Worm (Caenorhabditis elegans): ENCODE data around the gene srv-27.

The srv-27 gene

ce11 chrIV:6271923-6272322 is 26.2 kb downstream of the srv-27 start, which contains the start of gene srv-31:
TSS of gene srv-31 (minus strand) at chrIV:6272023.
- no peak for TF ChIP-seq mdl-1 (tag; optimal IDR thresholded peaks at IDR 0.05)
- TF ChIP-seq unc-62 (GFP tag; optimal IDR thresholded peaks at IDR 0.05) = no peak
- no peak for TF ChIP-seq crh-2 (tag; optimal IDR thresholded peaks at IDR 0.05)
- no peak for TF ChIP-seq sem-4 (tag; optimal IDR thresholded peaks at IDR 0.05)

ce11 chrIV:6269346-6269745 is 28.8 kb downstream of the srv-27 start, which contains the start of gene srv-30:
TSS of gene srv-30 (minus strand) at chrIV:6269446.
- TF ChIP-seq elt-1 (tag; optimal IDR thresholded peaks at IDR 0.05) (no peak), mdl-1 (tag; optimal IDR thresholded peaks at IDR 0.05) (no peak), ceh-16 (tag; optimal IDR thresholded peaks at IDR 0.05) (no peak), dmd-4 (tag; optimal IDR thresholded peaks at IDR 0.05) (no peak), nhr-77 (tag; optimal IDR thresholded peaks at IDR 0.05) (no peak), F13H6.1 (tag; optimal IDR thresholded peaks at IDR 0.05) (no peak), mab-5 (tag; optimal IDR thresholded peaks at IDR 0.05) (no peak), nhr-25 (tag; optimal IDR thresholded peaks at IDR 0.05) (no peak), crh-2 (tag; optimal IDR thresholded peaks at IDR 0.05) (no peak)

- no peak for TF ChIP-seq lin-39 (tag; optimal IDR thresholded peaks at IDR 0.05)
- TF ChIP-seq ama-1 (optimal IDR thresholded peaks at IDR 0.05) = no peak
- no peak for TF ChIP-seq sma-9 (GFP tag; optimal IDR thresholded peaks at IDR 0.05)
- no peak for TF ChIP-seq sma-9 (tag; optimal IDR thresholded peaks at IDR 0.05)
- no peak for TF ChIP-seq unc-62 (GFP tag; optimal IDR thresholded peaks at IDR 0.05)
- no peak for TF ChIP-seq R02D3.7 (tag; optimal IDR thresholded peaks at IDR 0.05)
- no peak for TF ChIP-seq peb-1 (tag; optimal IDR thresholded peaks at IDR 0.05)
- TF ChIP-seq ceh-82 (tag; optimal IDR thresholded peaks at IDR 0.05) = no peak
- TF ChIP-seq snpc-4 (tag; optimal IDR thresholded peaks at IDR 0.05) = no peak
- TF ChIP-seq ceh-16 (tag; optimal IDR thresholded peaks at IDR 0.05) = no peak
Measured at ce11 chrIV:6266499-6266898, 31.7 kb downstream of the srv-27 start, which contains the start of gene srv-29. TSS of gene srv-29 (minus strand) at chrIV:6266599.

ce11 chrIV:6263244-6263643 is 34.9 kb downstream of the srv-27 start, which contains the start of gene srv-28:
TSS of gene srv-28 (minus strand) at chrIV:6263344.
- TF ChIP-seq ZK546.5 (tag; optimal IDR thresholded peaks at IDR 0.05) (no peak), ztf-4 (tag; optimal IDR thresholded peaks at IDR 0.05) (no peak), zag-1 (tag; optimal IDR thresholded peaks at IDR 0.05) (no peak), sem-4 (tag; optimal IDR thresholded peaks at IDR 0.05) (no peak), nhr-129 (tag; optimal IDR thresholded peaks at IDR 0.05) (no peak), mab-5 (tag; optimal IDR thresholded peaks at IDR 0.05) (no peak), unc-55 (GFP tag; optimal IDR thresholded peaks at IDR 0.05) (no peak), elt-3 (tag; optimal IDR thresholded peaks at IDR 0.05) (no peak), ztf-1 (GFP tag; conservative IDR thresholded peaks at IDR 0.05) (no peak), nhr-6 (tag; optimal IDR thresholded peaks at IDR 0.05) (no peak), aly-2 (tag; optimal IDR thresholded peaks at IDR 0.05) (no peak)

ce11 chrIV:6259732-6260131 is 38.4 kb downstream of the srv-27 start, which contains the start of gene nlp-16:
TSS of gene nlp-16 (minus strand) at chrIV:6259832.
- TF ChIP-seq fos-1 (tag; optimal IDR thresholded peaks at IDR 0.05) (no peak), ama-1 (optimal IDR thresholded peaks at IDR 0.05) (no peak), nhr-10 (tag; optimal IDR thresholded peaks at IDR 0.05) (no peak), Y55F3AM.14 (GFP tag; optimal IDR thresholded peaks at IDR 0.05) (no peak), lin-13 (GFP tag; optimal IDR thresholded peaks at IDR 0.05) (no peak), unc-62 (GFP tag; optimal IDR thresholded peaks at IDR 0.05) (no peak), ZK546.5 (tag; optimal IDR thresholded peaks at IDR 0.05) (no peak), lin-11 (tag; optimal IDR thresholded peaks at IDR 0.05) (no peak), mab-5 (tag; optimal IDR thresholded peaks at IDR 0.05) (no peak), mdl-1 (tag; optimal IDR thresholded peaks at IDR 0.05) (no peak), C34F6.9 (tag; optimal IDR thresholded peaks at IDR 0.05) (no peak)

ce11 chrIV:6258967-6259366 is 39.2 kb downstream of the srv-27 start:
- no peak for TF ChIP-seq mab-5 (tag; optimal IDR thresholded peaks at IDR 0.05)
- TF ChIP-seq lin-13 (GFP tag; optimal IDR thresholded peaks at IDR 0.05) = no peak
- TF ChIP-seq nhr-11 (tag; optimal IDR thresholded peaks at IDR 0.05) = no peak
- TF ChIP-seq zag-1 (tag; optimal IDR thresholded peaks at IDR 0.05) = no peak
- no peak for TF ChIP-seq ZK546.5 (tag; optimal IDR thresholded peaks at IDR 0.05)
- no peak for TF ChIP-seq ceh-82 (tag; optimal IDR thresholded peaks at IDR 0.05)
- no peak for TF ChIP-seq F13H6.1 (tag; optimal IDR thresholded peaks at IDR 0.05)
- TF ChIP-seq nhr-25 (tag; optimal IDR thresholded peaks at IDR 0.05) = no peak
- no peak for TF ChIP-seq unc-55 (GFP tag; optimal IDR thresholded peaks at IDR 0.05)
- TF ChIP-seq sma-3 (GFP tag; optimal IDR thresholded peaks at IDR 0.05) = no peak
- no peak for TF ChIP-seq nhr-237 (tag; optimal IDR thresholded peaks at IDR 0.05)
